Worm (Caenorhabditis elegans): ENCODE data around the gene K02F3.2.

K02F3.2 gene

ce11 chrIII:835713-836278 is 9.8 kb upstream of the K02F3.2 start (continued):
- peak; percentile 90 for TF ChIP-seq Y79H2A.3 (GFP tag; conservative IDR thresholded peaks at IDR 0.05)
- peak; percentile 99 for TF ChIP-seq fkh-3 (tag; optimal IDR thresholded peaks at IDR 0.05)
- peak; percentile 74 for TF ChIP-seq aptf-2 (GFP tag; conservative IDR thresholded peaks at IDR 0.05)
- TF ChIP-seq D2030.7 (GFP tag; IDR thresholded peaks at IDR 0.05): no peak
- TF ChIP-seq gei-17 (GFP tag; optimal IDR thresholded peaks at IDR 0.05): peak; percentile 83
- TF ChIP-seq ceh-100 (GFP tag; IDR thresholded peaks at IDR 0.05): peak; percentile 81
- no peak for TF ChIP-seq sea-2 (GFP tag; IDR thresholded peaks at IDR 0.05)
- TF ChIP-seq ceh-58 (GFP tag; IDR thresholded peaks at IDR 0.05): peak; percentile 88; the same call in 1 of the 2 replicates
- no peak for TF ChIP-seq snpc-4 (GFP tag; optimal IDR thresholded peaks at IDR 0.05)
- TF ChIP-seq snpc-4 (tag; optimal IDR thresholded peaks at IDR 0.05): peak in 2 of 4 experiments; percentile 27 to 48
- no peak for TF ChIP-seq dpl-1 (GFP tag; optimal IDR thresholded peaks at IDR 0.05)
- peak; percentile 79 for TF ChIP-seq madf-6 (GFP tag; IDR thresholded peaks at IDR 0.05)
- TF ChIP-seq zfh-2 (GFP tag; conservative IDR thresholded peaks at IDR 0.05): peak; percentile 88
- peak; percentile 99 for TF ChIP-seq F52B5.7 (tag; optimal IDR thresholded peaks at IDR 0.05)
- peak; percentile 75 for TF ChIP-seq hmg-20 (GFP tag; IDR thresholded peaks at IDR 0.05)
- TF ChIP-seq cebp-1 (GFP tag; IDR thresholded peaks at IDR 0.05): peak; percentile 83
- peak; percentile 93 for TF ChIP-seq cebp-1 (tag; optimal IDR thresholded peaks at IDR 0.05)
- no peak for TF ChIP-seq bed-2 (GFP tag; IDR thresholded peaks at IDR 0.05)
- TF ChIP-seq snpc-1.3 (tag; optimal IDR thresholded peaks at IDR 0.05; ENCODE audit: insufficient read depth): no peak
- 0 out of 2 replicates have a peak, but pooled peaks have one; percentile 78 for TF ChIP-seq lag-1 (GFP tag; IDR thresholded peaks at IDR 0.05)
- peak; percentile 98 for TF ChIP-seq F10E7.11 (tag; optimal IDR thresholded peaks at IDR 0.05)
- peak; percentile 88 for TF ChIP-seq ztf-26 (tag; optimal IDR thresholded peaks at IDR 0.05)
- peak; percentile 86 for TF ChIP-seq somi-1 (GFP tag; optimal IDR thresholded peaks at IDR 0.05)
- TF ChIP-seq Y53F4B.3 (GFP tag; IDR thresholded peaks at IDR 0.05): no peak
- TF ChIP-seq ZK185.1 (tag; optimal IDR thresholded peaks at IDR 0.05; ENCODE audit: poor library complexity, severe bottlenecking): peak; percentile 61
- TF ChIP-seq T26A5.8 (tag; optimal IDR thresholded peaks at IDR 0.05): peak; percentile 97
- no peak for TF ChIP-seq sdz-38 (tag; optimal IDR thresholded peaks at IDR 0.05)
- peak; percentile 97 for TF ChIP-seq tbx-9 (tag; optimal IDR thresholded peaks at IDR 0.05; ENCODE audit: borderline replicate concordance)
- TF ChIP-seq efl-1 (GFP tag; optimal IDR thresholded peaks at IDR 0.05): no peak
- TF ChIP-seq xnd-1 (tag; optimal IDR thresholded peaks at IDR 0.05): no peak
- no peak for TF ChIP-seq F23B12.7 (tag; optimal IDR thresholded peaks at IDR 0.05; ENCODE audit: insufficient read depth)
- no peak for TF ChIP-seq ccch-3 (GFP tag; optimal IDR thresholded peaks at IDR 0.05)
- no peak for TF ChIP-seq unc-62 (GFP tag; optimal IDR thresholded peaks at IDR 0.05)
- no peak for TF ChIP-seq snpc-3.4 (tag; optimal IDR thresholded peaks at IDR 0.05)
- peak; percentile 86 for TF ChIP-seq mcd-1 (GFP tag; IDR thresholded peaks at IDR 0.05)
- peak; percentile 68 to 83 for TF ChIP-seq let-607 (tag; optimal IDR thresholded peaks at IDR 0.05)
- TF ChIP-seq repo-1 (tag; optimal IDR thresholded peaks at IDR 0.05): peak; percentile 99
- peak; percentile 83 for TF ChIP-seq rcor-1 (GFP tag; IDR thresholded peaks at IDR 0.05)
- peak; percentile 92 for TF ChIP-seq dox-1 (GFP tag; IDR thresholded peaks at IDR 0.05)
- TF ChIP-seq B0019.2 (GFP tag; conservative IDR thresholded peaks at IDR 0.05): 0 out of 2 replicates have a peak, but pooled peaks have one; percentile 36
- peak; percentile 84 for TF ChIP-seq ets-4 (GFP tag; optimal IDR thresholded peaks at IDR 0.05)
- peak in 2 of 3 experiments; percentile 36 to 47 for TF ChIP-seq lin-35 (GFP tag; optimal IDR thresholded peaks at IDR 0.05)
- peak; percentile 92 for TF ChIP-seq tlf-1 (GFP tag; optimal IDR thresholded peaks at IDR 0.05)
- TF ChIP-seq chd-7 (tag; optimal IDR thresholded peaks at IDR 0.05): peak; percentile 99
- TF ChIP-seq ceh-27 (GFP tag; optimal IDR thresholded peaks at IDR 0.05): peak; percentile 81
- peak; percentile 56 for TF ChIP-seq F33H1.4 (GFP tag; IDR thresholded peaks at IDR 0.05)
- TF ChIP-seq tbp1 (GFP tag; optimal IDR thresholded peaks at IDR 0.05): peak; percentile 74
- TF ChIP-seq madf-3 (GFP tag; IDR thresholded peaks at IDR 0.05): peak; percentile 94
